Worm (Caenorhabditis elegans) whole organism, L2 larva: ENCODE measurements around the gene srx-119.

ENCODE experiments used
- aly-2 ChIP-seq: fragments of 150-350 bp; optimal IDR thresholded peaks from 2 replicates; lab custom pipeline; 2014; ENCODE audit warnings: missing biosample characterization, missing genetic modification characterization
- dmd-4 ChIP-seq: sonication (generic microtip); optimal IDR thresholded peaks from 2 replicates; lab custom pipeline; 2017; ENCODE audit warnings: missing biosample characterization, missing genetic modification characterization
- mdl-1 ChIP-seq, 2 experiments: fragments of 150-350 bp in 1 of 2; sonication (generic microtip) in 1 of 2; optimal IDR thresholded peaks; 2 replicates each; lab custom pipeline; 2017; ENCODE audit warnings: missing biosample characterization in 2 of 2, missing genetic modification characterization in 2 of 2

DNA sequence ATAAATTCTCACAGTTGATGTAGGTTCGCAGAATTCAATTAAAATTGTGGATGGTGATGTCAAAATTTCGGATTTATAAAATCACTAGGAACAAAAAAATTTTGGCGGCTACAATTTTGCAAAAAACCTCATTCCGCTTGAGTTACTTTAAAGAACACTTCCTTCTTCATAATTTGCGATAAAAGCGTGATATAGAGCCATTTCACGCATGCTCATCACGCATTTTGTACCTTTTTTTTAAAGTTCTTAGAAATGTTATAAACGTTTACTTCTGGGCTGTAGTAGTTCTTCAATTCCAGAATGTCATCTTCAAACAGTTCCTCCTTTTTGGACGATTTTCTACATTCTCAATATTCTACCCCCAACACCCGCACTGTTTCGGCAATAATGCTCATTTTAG lies at the start of gene srx-119:
- TF ChIP-seq dmd-4 (tag; lab: Kevin White, UChicago) = no peak
- TF ChIP-seq aly-2 (tag; lab: Kevin White, UChicago) = no peak
- no peak for TF ChIP-seq mdl-1 (tag; optimal IDR thresholded peaks at IDR 0.05; lab: Kevin White, UChicago)
